Worm (Caenorhabditis elegans) whole organism, mixed stage, embryonic: Measurements from ENCODE around the gene sti-1.

Source experiments
- M03D4.4 ChIP-seq: sonication (generic microtip); optimal IDR thresholded peaks from 2 replicates; lab custom pipeline; 2017; ENCODE audit warnings: mild to moderate bottlenecking, missing genetic modification characterization, missing compliant biosample characterization
- blmp-1 ChIP-seq: fragments of 150-350 bp; optimal IDR thresholded peaks from 2 replicates; lab custom pipeline; 2014; ENCODE audit warnings: missing biosample characterization, missing genetic modification characterization
- flh-1 ChIP-seq: fragments of 200-800 bp; sonication (Bioruptor generic); optimal IDR thresholded peaks from 2 replicates; lab custom pipeline; 2018; ENCODE audit warnings: mild to moderate bottlenecking, missing genetic modification characterization, moderate library complexity, missing compliant biosample characterization
- hlh-1 ChIP-seq: fragments of 150-350 bp; optimal IDR thresholded peaks from 2 replicates; lab custom pipeline; 2014; ENCODE audit warnings: missing biosample characterization, missing genetic modification reagents, missing genetic modification characterization
- lin-13 ChIP-seq: fragments of 150-350 bp; optimal IDR thresholded peaks from 2 replicates; lab custom pipeline; 2014; ENCODE audit warnings: missing biosample characterization, missing genetic modification characterization
- mep-1 ChIP-seq: fragments of 150-350 bp; optimal IDR thresholded peaks from 2 replicates; lab custom pipeline; 2017; ENCODE audit warnings: missing biosample characterization, missing genetic modification reagents, missing genetic modification characterization, inconsistent platforms
- nhr-12 ChIP-seq: fragments of 150-350 bp; optimal IDR thresholded peaks from 2 replicates; lab custom pipeline; 2014; ENCODE audit warnings: missing biosample characterization, missing genetic modification characterization
- nhr-28 ChIP-seq: fragments of 150-350 bp; optimal IDR thresholded peaks from 2 replicates; lab custom pipeline; 2014; ENCODE audit warnings: missing biosample characterization, missing genetic modification characterization
- sem-2 ChIP-seq: fragments of 200-800 bp; sonication (Bioruptor generic); optimal IDR thresholded peaks from 2 replicates; lab custom pipeline; 2018; ENCODE audit warnings: mild to moderate bottlenecking, missing genetic modification characterization, missing compliant biosample characterization
- snpc-4 ChIP-seq: fragments of 150-350 bp; optimal IDR thresholded peaks from 2 replicates; lab custom pipeline; 2014; ENCODE audit warnings: missing biosample characterization, missing genetic modification characterization
- sptf-1 ChIP-seq: sonication (generic microtip); optimal IDR thresholded peaks from 2 replicates; lab custom pipeline; 2017; ENCODE audit warnings: mild to moderate bottlenecking, missing genetic modification characterization, moderate library complexity, missing compliant biosample characterization
- tbx-8 ChIP-seq: fragments of 200-800 bp; sonication (Bioruptor generic); optimal IDR thresholded peaks from 2 replicates; lab custom pipeline; 2018; ENCODE audit warnings: mild to moderate bottlenecking, missing genetic modification characterization, moderate library complexity, missing compliant biosample characterization
- unc-62 ChIP-seq: fragments of 150-350 bp; optimal IDR thresholded peaks from 2 replicates; lab custom pipeline; 2014; ENCODE audit warnings: missing biosample characterization, missing genetic modification reagents, missing genetic modification characterization

DNA sequence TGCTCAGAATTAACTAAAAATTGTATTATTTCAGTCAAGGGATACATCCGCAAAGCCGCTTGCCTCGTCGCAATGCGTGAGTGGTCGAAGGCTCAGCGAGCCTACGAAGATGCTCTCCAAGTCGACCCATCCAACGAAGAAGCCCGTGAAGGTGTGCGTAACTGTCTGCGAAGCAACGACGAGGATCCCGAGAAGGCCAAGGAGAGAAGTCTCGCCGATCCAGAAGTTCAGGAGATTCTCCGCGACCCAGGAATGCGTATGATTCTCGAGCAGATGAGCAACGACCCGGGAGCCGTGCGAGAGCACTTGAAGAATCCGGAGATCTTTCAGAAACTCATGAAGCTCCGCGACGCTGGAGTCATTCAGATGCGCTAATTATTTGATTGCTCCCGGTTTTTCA lies 1.0 kb downstream of the sti-1 start:
- TF ChIP-seq flh-1 (GFP tag; lab: Kevin White, UChicago) (no peak), tbx-8 (no peak), lin-13 (tag; lab: Kevin White, UChicago) (no peak), nhr-28 (tag; lab: Kevin White, UChicago) (no peak), nhr-12 (tag; lab: Kevin White, UChicago) (no peak), unc-62 (GFP tag; lab: Kevin White, UChicago) (no peak), mep-1 (no peak), snpc-4 (no peak), blmp-1 (no peak), M03D4.4 (tag; lab: Kevin White, UChicago) (no peak), sem-2 (GFP tag; lab: Kevin White, UChicago) (no peak), sptf-1 (tag; lab: Kevin White, UChicago) (no peak), hlh-1 (tag; lab: Kevin White, UChicago) (no peak)
